Worm (Caenorhabditis elegans): ENCODE results near the gene acc-2.
A peak's percentile ranks its signal among the peaks of the same experiment; 100 is the strongest.

DNA sequence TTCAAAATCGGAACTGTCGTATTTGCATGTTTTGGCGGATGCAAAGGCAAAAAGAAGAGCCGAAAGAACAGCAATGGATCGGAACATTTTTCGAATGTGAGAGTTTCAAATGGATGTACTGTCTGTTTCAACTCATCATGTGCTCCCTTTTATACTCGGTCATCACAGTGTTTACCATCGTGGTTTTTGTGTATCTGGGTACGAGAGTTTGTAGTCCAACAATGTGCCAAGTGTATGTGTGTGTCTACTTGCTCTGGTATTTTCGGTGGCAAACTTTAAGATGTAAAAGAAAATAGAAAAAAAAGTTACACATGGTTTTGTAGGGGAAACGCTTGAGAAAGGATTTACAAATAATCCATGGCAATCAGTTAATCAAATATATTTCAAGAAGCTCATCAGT, 26.6 kb downstream of the acc-2 start, which contains the start of gene Y73F4A.2:
- TF ChIP-seq lsy-2 (tag; optimal IDR thresholded peaks at IDR 0.05) (no peak), egl-27 (tag; optimal IDR thresholded peaks at IDR 0.05) (no peak), snpc-4 (tag; optimal IDR thresholded peaks at IDR 0.05) (no peak), efl-1 (optimal IDR thresholded peaks at IDR 0.05) (no peak), efl-1 (GFP tag; optimal IDR thresholded peaks at IDR 0.05 in 1 of 2) (peak in 1 of 2 experiments; percentile 3), fkh-4 (tag; optimal IDR thresholded peaks at IDR 0.05; ENCODE audit: borderline replicate concordance) (no peak), sptf-1 (tag; optimal IDR thresholded peaks at IDR 0.05) (no peak), ceh-90 (tag; optimal IDR thresholded peaks at IDR 0.05) (no peak), ztf-11 (tag; optimal IDR thresholded peaks at IDR 0.05) (no peak), nhr-76 (tag; optimal IDR thresholded peaks at IDR 0.05) (no peak), C16A3.4 (tag; optimal IDR thresholded peaks at IDR 0.05) (no peak), lin-15B (tag; optimal IDR thresholded peaks at IDR 0.05) (no peak)

Measured in whole organism, L1 larva.